Fruit fly (Drosophila melanogaster): ENCODE measurements around the gene Ugalt.

Ugalt gene

DNA sequence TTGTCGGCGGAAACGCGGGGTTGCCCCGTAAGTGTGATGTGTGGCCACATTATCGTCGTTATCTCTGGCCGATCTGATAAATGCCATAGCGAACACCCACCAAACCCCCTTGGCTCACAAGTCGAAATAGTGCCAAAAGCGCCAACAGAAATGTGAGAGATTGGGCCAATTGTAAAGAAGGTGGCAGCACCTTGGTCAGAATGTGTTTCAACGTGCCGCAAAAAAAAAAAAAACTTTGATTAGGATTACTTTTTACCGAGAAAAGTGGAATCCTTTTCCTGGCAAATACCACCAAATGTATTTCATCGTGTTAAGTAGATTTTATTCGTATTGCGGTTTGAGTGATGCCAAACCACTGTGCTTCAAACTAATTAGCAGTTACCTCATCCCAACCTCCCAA is 39.4 kb upstream of the Ugalt start (continued):
- peak; percentile 37; the same call in 1 of the 2 replicates for TF ChIP-seq CG1024 (GFP tag; IDR thresholded peaks at IDR 0.05)
- TF ChIP-seq CG8359 (GFP tag; optimal IDR thresholded peaks at IDR 0.05; ENCODE audit: borderline replicate concordance), result no peak
- no peak for TF ChIP-seq Elba2 (GFP tag; optimal IDR thresholded peaks at IDR 0.05)
- peak; percentile 80 for TF ChIP-seq CG9609 (GFP tag; optimal IDR thresholded peaks at IDR 0.05)
- peak; percentile 88 for TF ChIP-seq her (GFP tag; optimal IDR thresholded peaks at IDR 0.05)
- TF ChIP-seq CG8924 (tag; optimal IDR thresholded peaks at IDR 0.05), result peak; percentile 52
- 0 out of 3 replicates have a peak, but pooled peaks have one; percentile 19 for TF ChIP-seq CG6791 (GFP tag; IDR thresholded peaks at IDR 0.05; ENCODE audit: partially characterized antibody)
- TF ChIP-seq CG4424 (GFP tag; optimal IDR thresholded peaks at IDR 0.05), result peak; percentile 57
- peak; percentile 72; the same call in 1 of the 2 replicates for TF ChIP-seq sens-2 (GFP tag; IDR thresholded peaks at IDR 0.05)
- TF ChIP-seq Dad (GFP tag; optimal IDR thresholded peaks at IDR 0.05), result peak; percentile 72
- TF ChIP-seq CG7839 (tag; optimal IDR thresholded peaks at IDR 0.05), result peak; percentile 88
- peak; percentile 91 for TF ChIP-seq wdn (GFP tag; IDR thresholded peaks at IDR 0.05)
- TF ChIP-seq jing (GFP tag; optimal IDR thresholded peaks at IDR 0.05), result no peak
- peak; percentile 14 for TF ChIP-seq CG18262 (tag; optimal IDR thresholded peaks at IDR 0.05)
- TF ChIP-seq CG17612 (GFP tag; IDR thresholded peaks at IDR 0.05), result peak; percentile 40; the same call in 1 of the 2 replicates
- peak; percentile 76 for TF ChIP-seq CG11696 (GFP tag; IDR thresholded peaks at IDR 0.05)
- no peak for TF ChIP-seq CG1529 (GFP tag; optimal IDR thresholded peaks at IDR 0.05)
- peak; percentile 57 for TF ChIP-seq chn (GFP tag; optimal IDR thresholded peaks at IDR 0.05)
- TF ChIP-seq Mrtf (GFP tag; IDR thresholded peaks at IDR 0.05), result peak; percentile 85
- TF ChIP-seq MTF-1 (GFP tag; optimal IDR thresholded peaks at IDR 0.05; ENCODE audit: borderline replicate concordance), result peak; percentile 15
- 0 out of 3 replicates have a peak, but pooled peaks have one; percentile 24 for TF ChIP-seq hb (GFP tag; IDR thresholded peaks at IDR 0.05; ENCODE audit: partially characterized antibody)
- peak; percentile 74 for TF ChIP-seq bcd (GFP tag; optimal IDR thresholded peaks at IDR 0.05)
- peak; percentile 75; the same call in 1 of the 2 replicates for TF ChIP-seq ham (GFP tag; IDR thresholded peaks at IDR 0.05)
- no peak for TF ChIP-seq eve (GFP tag; optimal IDR thresholded peaks at IDR 0.05)
- peak; percentile 31 for TF ChIP-seq CG6654 (GFP tag; optimal IDR thresholded peaks at IDR 0.05)
- peak; percentile 78 for TF ChIP-seq CG6272 (GFP tag; IDR thresholded peaks at IDR 0.05)
- TF ChIP-seq CG2712 (tag; optimal IDR thresholded peaks at IDR 0.05), result peak; percentile 32
- TF ChIP-seq tna (GFP tag; IDR thresholded peaks at IDR 0.05; ENCODE audit: partially characterized antibody), result no peak
- TF ChIP-seq CG4328 (GFP tag; optimal IDR thresholded peaks at IDR 0.05), result no peak
- TF ChIP-seq Aef1 (GFP tag; IDR thresholded peaks at IDR 0.05), result peak; percentile 91
- peak; percentile 72 for TF ChIP-seq eyg (GFP tag; optimal IDR thresholded peaks at IDR 0.05)
- peak; percentile 86 for TF ChIP-seq Fer1 (GFP tag; optimal IDR thresholded peaks at IDR 0.05)
- TF ChIP-seq lmd (GFP tag; IDR thresholded peaks at IDR 0.05), result peak; percentile 89
- peak; percentile 10; the same call in 1 of the 2 replicates for TF ChIP-seq Dip2 (GFP tag; IDR thresholded peaks at IDR 0.05)
- TF ChIP-seq CG43689 (GFP tag; IDR thresholded peaks at IDR 0.05), result peak; percentile 72
- TF ChIP-seq CrebB (tag; optimal IDR thresholded peaks at IDR 0.05), result peak; percentile 50
- TF ChIP-seq repo (GFP tag; optimal IDR thresholded peaks at IDR 0.05), result peak; percentile 62
- peak; percentile 49 for TF ChIP-seq Usf (GFP tag; optimal IDR thresholded peaks at IDR 0.05)
- TF ChIP-seq oc (tag; optimal IDR thresholded peaks at IDR 0.05), result no peak
- peak; percentile 74 for TF ChIP-seq Awh (GFP tag; IDR thresholded peaks at IDR 0.05)
- no peak for TF ChIP-seq CG42726 (GFP tag; IDR thresholded peaks at IDR 0.05; ENCODE audit: partially characterized antibody)
- TF ChIP-seq CG16813 (GFP tag; IDR thresholded peaks at IDR 0.05; ENCODE audit: partially characterized antibody), result no peak
- TF ChIP-seq YL-1 (GFP tag; optimal IDR thresholded peaks at IDR 0.05), result no peak
- peak; percentile 37 for TF ChIP-seq CG8281 (tag; optimal IDR thresholded peaks at IDR 0.05)
- peak; percentile 20 for TF ChIP-seq CG1603 (tag; optimal IDR thresholded peaks at IDR 0.05)
- TF ChIP-seq CG11456 (GFP tag; IDR thresholded peaks at IDR 0.05), result peak; percentile 90
- peak; percentile 86 for TF ChIP-seq esg (GFP tag; conservative IDR thresholded peaks at IDR 0.05)
- TF ChIP-seq zen2 (GFP tag; IDR thresholded peaks at IDR 0.05; ENCODE audit: partially characterized antibody), result no peak
- peak; percentile 56 for TF ChIP-seq Max (GFP tag; optimal IDR thresholded peaks at IDR 0.05)
- TF ChIP-seq CG13296 (GFP tag; optimal IDR thresholded peaks at IDR 0.05), result peak; percentile 78

Data from whole organism, embryonic.